Worm (Caenorhabditis elegans) whole organism, L2 larva: Measurements from ENCODE around the gene ttr-37.

Source experiments
- elt-3 ChIP-seq: sonication (generic microtip); optimal IDR thresholded peaks from 2 replicates; lab custom pipeline; 2017; ENCODE audit warnings: missing biosample characterization, missing genetic modification characterization
- sem-4 ChIP-seq: fragments of 150-350 bp; optimal IDR thresholded peaks from 2 replicates; lab custom pipeline; 2014; ENCODE audit warnings: missing biosample characterization, missing genetic modification reagents, missing genetic modification characterization

DNA sequence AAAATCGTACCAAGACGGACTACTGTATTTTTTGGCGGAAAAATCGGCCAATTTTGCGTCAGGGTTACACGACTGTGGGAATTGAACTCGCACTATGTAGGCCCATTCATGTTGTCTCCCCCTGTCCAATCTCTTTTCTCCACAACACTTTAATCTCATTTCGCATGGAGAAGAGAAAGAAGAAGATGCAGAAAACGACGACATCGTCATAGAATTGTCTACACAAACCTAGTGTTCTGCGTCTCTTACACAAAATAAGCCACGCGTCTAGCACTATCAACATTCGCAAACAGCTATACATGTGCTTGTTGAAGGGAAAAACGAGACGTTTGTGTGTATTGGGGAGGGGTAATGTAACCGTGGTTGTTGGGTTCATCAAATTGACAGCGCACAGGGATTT, 14.0 kb downstream of the ttr-37 start:
- TF ChIP-seq elt-3 (no peak), sem-4 (tag; lab: Kevin White, UChicago) (peak; percentile 72)
